Fruit fly (Drosophila melanogaster): ENCODE measurements around the gene CG4119.
A peak's percentile ranks its signal among the peaks of the same experiment; 100 is the strongest.

Gene CG4119

dm6 chrX:5646228-5646627 is 19.6 kb upstream of the CG4119 start (continued):
- TF ChIP-seq Eip93F (GFP tag; optimal IDR thresholded peaks at IDR 0.05), result no peak
- TF ChIP-seq Eip75B (GFP tag; optimal IDR thresholded peaks at IDR 0.05), result peak; percentile 1
- no peak for TF ChIP-seq CG16779 (tag; optimal IDR thresholded peaks at IDR 0.05)

dm6 chrX:5648437-5648959 is 17.4 kb upstream of the CG4119 start, which contains the start of gene OtopLa:
OtopLa (minus strand) TSS chrX:5648487.
- TF ChIP-seq salr (GFP tag; optimal IDR thresholded peaks at IDR 0.05) (peak; percentile 60 to 64), Eip93F (GFP tag; optimal IDR thresholded peaks at IDR 0.05) (no peak), CG4318 (GFP tag; optimal IDR thresholded peaks at IDR 0.05) (peak; percentile 62), Sox102F (GFP tag; optimal IDR thresholded peaks at IDR 0.05) (peak; percentile 48), Sox15 (GFP tag; optimal IDR thresholded peaks at IDR 0.05) (peak; percentile 19), Sox14 (GFP tag; optimal IDR thresholded peaks at IDR 0.05) (peak; percentile 58), cyc (GFP tag; optimal IDR thresholded peaks at IDR 0.05) (peak; percentile 57), CG6276 (GFP tag; optimal IDR thresholded peaks at IDR 0.05) (peak; percentile 71), CG11294 (GFP tag; IDR thresholded peaks at IDR 0.05) (peak; percentile 72; the same call in 1 of the 2 replicates), CG32006 (GFP tag; optimal IDR thresholded peaks at IDR 0.05) (peak; percentile 84), CG10631 (GFP tag; optimal IDR thresholded peaks at IDR 0.05) (peak; percentile 74), CG31627 (GFP tag; optimal IDR thresholded peaks at IDR 0.05) (peak; percentile 66), CG6854 (GFP tag; optimal IDR thresholded peaks at IDR 0.05) (no peak), CG3032 (tag; optimal IDR thresholded peaks at IDR 0.05) (peak; percentile 72), dac (GFP tag; optimal IDR thresholded peaks at IDR 0.05) (peak; percentile 66), topi (GFP tag; optimal IDR thresholded peaks at IDR 0.05) (peak; percentile 55), Met (GFP tag; optimal IDR thresholded peaks at IDR 0.05) (peak; percentile 67), Hr38 (GFP tag; optimal IDR thresholded peaks at IDR 0.05) (no peak), ss (GFP tag; optimal IDR thresholded peaks at IDR 0.05) (peak; percentile 65 to 77), lz (GFP tag; optimal IDR thresholded peaks at IDR 0.05) (peak; percentile 73), CG15336 (GFP tag; IDR thresholded peaks at IDR 0.05) (peak; percentile 88), fkh (GFP tag; optimal IDR thresholded peaks at IDR 0.05) (no peak), CG6792 (GFP tag; optimal IDR thresholded peaks at IDR 0.05) (peak; percentile 57), CG8319 (GFP tag; optimal IDR thresholded peaks at IDR 0.05) (peak; percentile 53), CG8632 (GFP tag; optimal IDR thresholded peaks at IDR 0.05) (peak; percentile 59), acj6 (GFP tag; optimal IDR thresholded peaks at IDR 0.05) (peak; percentile 72), CG7368 (GFP tag; optimal IDR thresholded peaks at IDR 0.05) (peak; percentile 55), net (GFP tag; optimal IDR thresholded peaks at IDR 0.05) (peak; percentile 76), spab (GFP tag; optimal IDR thresholded peaks at IDR 0.05) (peak; percentile 64), vri (GFP tag; optimal IDR thresholded peaks at IDR 0.05) (peak; percentile 9), CG1621 (tag; optimal IDR thresholded peaks at IDR 0.05) (peak; percentile 66), Smox (GFP tag; optimal IDR thresholded peaks at IDR 0.05) (peak; percentile 58), pdm3 (GFP tag; optimal IDR thresholded peaks at IDR 0.05) (peak; percentile 76), fd85E (GFP tag; optimal IDR thresholded peaks at IDR 0.05) (no peak), Ets96B (tag; optimal IDR thresholded peaks at IDR 0.05) (peak; percentile 67), CG9139 (GFP tag; optimal IDR thresholded peaks at IDR 0.05) (peak; percentile 52), CG6163 (GFP tag; IDR thresholded peaks at IDR 0.05) (peak; percentile 90), Gug (GFP tag; IDR thresholded peaks at IDR 0.05) (peak; percentile 82), Hr4 (GFP tag; optimal IDR thresholded peaks at IDR 0.05) (peak; percentile 87), Eip75B (GFP tag; optimal IDR thresholded peaks at IDR 0.05) (peak; percentile 83), Lpt (GFP tag; optimal IDR thresholded peaks at IDR 0.05) (peak; percentile 39), CG6808 (GFP tag; optimal IDR thresholded peaks at IDR 0.05) (peak; percentile 62), achi (GFP tag; optimal IDR thresholded peaks at IDR 0.05) (peak; percentile 70), Ets21C (GFP tag; optimal IDR thresholded peaks at IDR 0.05) (peak; percentile 40), CG3919 (GFP tag; optimal IDR thresholded peaks at IDR 0.05) (peak; percentile 79), Hr39 (GFP tag; optimal IDR thresholded peaks at IDR 0.05) (peak; percentile 59), CG34406 (GFP tag; optimal IDR thresholded peaks at IDR 0.05) (peak; percentile 63), esn (GFP tag; optimal IDR thresholded peaks at IDR 0.05) (peak; percentile 65)
